Fruit fly (Drosophila melanogaster) whole organism, adult: ENCODE data around the gene CG10163.
A peak's percentile ranks its signal among the peaks of the same experiment; 100 is the strongest.

Experiments
- CG11617 ChIP-seq: fragments of 200-800 bp; sonication (Bioruptor generic); optimal IDR thresholded peaks from 2 replicates; lab custom pipeline; 2017; ENCODE audit warnings: mild to moderate bottlenecking, missing biosample characterization, missing genetic modification reagents, missing genetic modification characterization
- CG12768 ChIP-seq: fragments of 200-800 bp; sonication (Bioruptor generic); optimal IDR thresholded peaks from 2 replicates; lab custom pipeline; 2017; ENCODE audit warnings: missing biosample characterization, missing genetic modification characterization, mild to moderate bottlenecking, moderate library complexity, missing genetic modification reagents
- CG14711 ChIP-seq: fragments of 200-800 bp; sonication (Bioruptor generic); optimal IDR thresholded peaks from 2 replicates; lab custom pipeline; 2018; ENCODE audit warnings: missing biosample characterization, mild to moderate bottlenecking, missing genetic modification characterization, moderate library complexity
- CG1620 ChIP-seq: fragments of 200-800 bp; sonication (Bioruptor generic); optimal IDR thresholded peaks from 2 replicates; lab custom pipeline; 2016; ENCODE audit warnings: missing biosample characterization, missing genetic modification characterization
- CG33017 ChIP-seq: fragments of 200-800 bp; sonication (Bioruptor generic); optimal IDR thresholded peaks from 2 replicates; lab custom pipeline; 2018; ENCODE audit warnings: missing biosample characterization, mild to moderate bottlenecking, missing genetic modification characterization, moderate library complexity
- CG5204 ChIP-seq: fragments of 200-800 bp; sonication (Bioruptor generic); optimal IDR thresholded peaks from 2 replicates; lab custom pipeline; 2016; ENCODE audit warnings: missing biosample characterization, missing genetic modification characterization
- CG7045 ChIP-seq: fragments of 200-800 bp; sonication (Bioruptor generic); optimal IDR thresholded peaks from 2 replicates; lab custom pipeline; 2017; ENCODE audit warnings: missing biosample characterization, mild to moderate bottlenecking, missing genetic modification characterization
- CG7101 ChIP-seq: fragments of 200-800 bp; sonication (Bioruptor generic); optimal IDR thresholded peaks from 2 replicates; lab custom pipeline; 2018; ENCODE audit warnings: missing biosample characterization, mild to moderate bottlenecking, missing genetic modification characterization, moderate library complexity
- Clk ChIP-seq: fragments of 200-800 bp; sonication (Bioruptor generic); optimal IDR thresholded peaks from 2 replicates; lab custom pipeline; 2017; ENCODE audit warnings: missing biosample characterization, missing genetic modification characterization
- Crg-1 ChIP-seq: fragments of 200-800 bp; sonication (Bioruptor generic); optimal IDR thresholded peaks from 2 replicates; lab custom pipeline; 2016; ENCODE audit warnings: missing biosample characterization, missing genetic modification characterization
- Hr96 ChIP-seq: fragments of 200-800 bp; sonication (Bioruptor generic); optimal IDR thresholded peaks from 2 replicates; lab custom pipeline; 2016; ENCODE audit warnings: missing biosample characterization, missing genetic modification characterization
- Mnt ChIP-seq: fragments of 200-800 bp; sonication (Bioruptor generic); optimal IDR thresholded peaks from 2 replicates; lab custom pipeline; 2016; ENCODE audit warnings: missing biosample characterization, mild to moderate bottlenecking, missing genetic modification characterization
- bab1 ChIP-seq: fragments of 200-800 bp; sonication (Bioruptor generic); optimal IDR thresholded peaks from 3 replicates; lab custom pipeline; 2019; ENCODE audit warnings: missing biosample characterization, mild to moderate bottlenecking, missing genetic modification characterization, moderate library complexity
- cic ChIP-seq: fragments of 200-800 bp; sonication (Bioruptor generic); optimal IDR thresholded peaks from 2 replicates; lab custom pipeline; 2017; ENCODE audit warnings: missing biosample characterization, mild to moderate bottlenecking, missing genetic modification characterization, moderate library complexity
- cnc ChIP-seq, 2 experiments: fragments of >200 bp; optimal IDR thresholded peaks; 2 replicates each; lab custom pipeline; 2017
- kay ChIP-seq: fragments of 200-800 bp; sonication (Bioruptor generic); peaks from one replicate; lab custom pipeline; 2016; ENCODE audit warnings: missing biosample characterization, missing genetic modification characterization, borderline replicate concordance
- ovo ChIP-seq: fragments of 200-800 bp; sonication (Bioruptor generic); optimal IDR thresholded peaks from 2 replicates; lab custom pipeline; 2016; ENCODE audit warnings: missing biosample characterization, missing genetic modification characterization
- pad ChIP-seq: fragments of 200-800 bp; sonication (Bioruptor generic); optimal IDR thresholded peaks from 3 replicates; lab custom pipeline; 2017; ENCODE audit warnings: missing biosample characterization, missing genetic modification characterization, mild to moderate bottlenecking, moderate library complexity, missing genetic modification reagents
- tj ChIP-seq: fragments of 200-800 bp; sonication (Bioruptor generic); optimal IDR thresholded peaks from 3 replicates; lab custom pipeline; 2017; ENCODE audit warnings: missing biosample characterization, mild to moderate bottlenecking, missing genetic modification characterization, moderate library complexity
- toe ChIP-seq: fragments of 200-800 bp; sonication (Bioruptor generic); optimal IDR thresholded peaks from 2 replicates; lab custom pipeline; 2016; ENCODE audit warnings: missing biosample characterization, missing genetic modification characterization

CG10163 gene

DNA sequence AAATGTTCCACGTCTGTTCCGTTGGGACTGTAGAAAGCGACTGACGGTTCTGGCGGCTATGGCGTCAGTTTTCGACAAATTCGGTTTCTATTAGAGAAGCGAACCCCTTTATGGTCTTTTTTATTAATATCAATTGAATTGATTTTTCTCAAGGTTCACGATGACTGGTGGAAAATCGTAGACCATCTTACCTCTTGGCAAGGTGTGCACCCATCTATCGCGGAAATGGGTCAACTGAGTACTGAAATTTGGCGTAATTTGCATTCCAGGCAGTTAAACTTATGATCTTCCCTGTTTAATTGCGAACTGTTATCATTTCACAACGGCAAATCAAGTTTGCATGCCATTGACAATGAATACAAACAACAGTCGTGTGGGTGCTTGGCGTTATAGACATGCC is 18.6 kb downstream of the CG10163 start, which contains the start of gene CG10226:
TSS of gene CG10226 (minus strand) at position 101 of the 400 bp plus-strand sequence.
- TF ChIP-seq CG33017 (tag; lab: Kevin White, UChicago) (no peak), Clk (GFP tag; lab: Kevin White, UChicago) (no peak), CG11617 (GFP tag; lab: Kevin White, UChicago) (no peak), ovo (no peak), bab1 (no peak), CG14711 (tag; lab: Kevin White, UChicago) (no peak), CG12768 (no peak), Crg-1 (GFP tag; lab: Kevin White, UChicago) (no peak), cic (GFP tag; lab: Kevin White, UChicago) (no peak), kay (GFP tag; lab: Kevin White, UChicago) (no peak), toe (GFP tag; lab: Kevin White, UChicago) (no peak), cnc (optimal IDR thresholded peaks at IDR 0.05; lab: Kevin White, UChicago) (no peak), CG1620 (GFP tag; lab: Kevin White, UChicago) (no peak), CG7045 (GFP tag; lab: Kevin White, UChicago) (no peak), tj (GFP tag; lab: Kevin White, UChicago) (no peak), Mnt (GFP tag; lab: Kevin White, UChicago) (no peak), Hr96 (no peak), CG5204 (GFP tag; lab: Kevin White, UChicago) (no peak), pad (no peak), CG7101 (tag; lab: Kevin White, UChicago) (no peak)

DNA sequence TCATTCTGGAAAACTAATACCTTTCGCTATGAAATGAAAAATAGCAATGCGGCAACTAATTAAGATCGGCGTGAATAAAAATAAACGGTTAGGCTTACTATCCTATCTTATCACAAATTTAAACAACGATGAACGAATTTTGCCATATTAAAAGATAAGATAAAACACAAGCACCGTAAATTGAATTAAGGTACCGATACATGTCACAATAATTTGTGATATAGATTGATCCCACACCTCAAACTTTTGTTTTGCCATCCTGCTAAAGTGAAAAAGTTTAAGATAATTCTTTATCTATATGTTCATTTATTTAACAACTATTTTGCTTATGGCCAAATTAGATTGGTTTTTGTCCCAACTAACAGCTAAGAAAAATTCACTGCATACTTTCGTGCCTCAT is 24.5 kb downstream of the CG10163 start, which contains the start of gene CG42714:
TSS of gene CG42714 (minus strand) at position 22 of the 400 bp plus-strand sequence.
- no peak for TF ChIP-seq bab1
- TF ChIP-seq CG7045 (GFP tag; lab: Kevin White, UChicago), result no peak
- no peak for TF ChIP-seq CG14711 (tag; lab: Kevin White, UChicago)
- no peak for TF ChIP-seq tj (GFP tag; lab: Kevin White, UChicago)
- TF ChIP-seq toe (GFP tag; lab: Kevin White, UChicago), result no peak
- TF ChIP-seq Crg-1 (GFP tag; lab: Kevin White, UChicago), result no peak
- TF ChIP-seq CG7101 (tag; lab: Kevin White, UChicago), result no peak
- no peak for TF ChIP-seq cic (GFP tag; lab: Kevin White, UChicago)
- TF ChIP-seq ovo, result no peak

DNA sequence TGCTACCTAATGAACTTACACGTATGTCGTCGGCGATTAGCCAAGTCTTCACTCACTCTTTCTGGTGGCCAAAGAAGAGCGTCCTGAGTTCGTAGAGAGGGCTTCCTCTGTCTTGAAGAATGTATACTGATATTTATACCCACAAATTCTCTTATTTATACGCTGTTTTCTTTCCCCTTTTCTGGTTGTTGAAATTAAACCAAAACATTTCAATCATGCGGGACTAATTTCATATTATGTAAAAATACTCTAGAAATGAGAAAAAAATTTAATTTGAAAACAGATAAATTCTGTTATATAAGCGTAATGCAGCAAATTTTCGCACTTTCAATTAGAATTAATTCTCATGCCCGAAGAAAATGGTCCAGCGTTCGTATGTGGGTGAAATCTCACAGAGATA is 25.3 kb downstream of the CG10163 start, which contains the start of gene BG642312:
TSS of gene BG642312 (minus strand) at position 101 of the 400 bp plus-strand sequence.
- TF ChIP-seq tj (GFP tag; lab: Kevin White, UChicago) (no peak), toe (GFP tag; lab: Kevin White, UChicago) (no peak), CG33017 (tag; lab: Kevin White, UChicago) (no peak)

DNA sequence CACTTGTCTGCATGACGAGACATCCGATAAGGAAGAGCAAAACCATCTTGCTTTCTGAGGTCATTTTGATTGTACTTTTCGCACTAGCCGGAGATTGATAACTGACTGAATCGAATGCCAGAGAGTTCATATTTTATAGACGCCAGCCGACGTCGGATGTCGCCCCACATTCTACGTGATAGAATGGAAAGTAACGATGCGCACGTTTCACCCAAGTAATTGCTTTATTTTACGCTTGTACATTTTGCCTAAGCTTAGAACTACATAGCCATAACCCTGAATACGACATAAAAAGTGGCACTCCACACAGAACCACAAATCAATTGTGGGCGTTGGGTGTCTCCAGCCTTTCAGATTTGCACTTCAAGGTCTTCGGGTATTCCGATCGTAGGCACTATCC is 26.3 kb downstream of the CG10163 start, which contains the start of gene CG13299:
TSS of gene CG13299 (minus strand) at position 101 of the 400 bp plus-strand sequence.
- TF ChIP-seq bab1 (no peak), tj (GFP tag; lab: Kevin White, UChicago) (no peak), toe (GFP tag; lab: Kevin White, UChicago) (no peak), CG14711 (tag; lab: Kevin White, UChicago) (no peak), cnc (optimal IDR thresholded peaks at IDR 0.05; lab: Kevin White, UChicago) (no peak), Mnt (GFP tag; lab: Kevin White, UChicago) (no peak), pad (no peak), Crg-1 (GFP tag; lab: Kevin White, UChicago) (no peak), cic (GFP tag; lab: Kevin White, UChicago) (no peak), CG33017 (tag; lab: Kevin White, UChicago) (no peak), CG7101 (tag; lab: Kevin White, UChicago) (no peak), ovo (no peak), CG7045 (GFP tag; lab: Kevin White, UChicago) (no peak), Hr96 (no peak), Clk (GFP tag; lab: Kevin White, UChicago) (no peak)

DNA sequence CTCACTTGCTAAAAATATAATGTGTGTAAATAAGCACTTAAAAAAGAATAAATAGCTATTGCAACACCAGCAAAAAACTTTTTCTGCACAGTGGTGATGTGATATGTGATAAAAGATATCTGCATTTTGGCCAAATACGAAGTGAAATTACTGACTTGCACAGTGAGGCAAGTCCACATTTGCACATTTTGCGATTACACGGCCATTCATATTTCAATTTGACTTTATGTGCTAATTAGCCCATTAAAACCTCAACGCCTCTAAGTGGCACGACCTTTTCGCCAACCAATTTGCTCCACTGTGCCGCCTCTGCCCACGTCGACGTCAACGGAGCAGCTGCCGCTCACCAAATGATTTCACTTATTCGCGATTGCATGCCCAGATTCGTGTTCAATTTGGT is 38.4 kb downstream of the CG10163 start, which contains the start of gene CG33946:
TSS of gene CG33946 (plus strand) at position 392 of the 400 bp plus-strand sequence.
- TF ChIP-seq CG14711 (tag; lab: Kevin White, UChicago), result no peak
- TF ChIP-seq CG1620 (GFP tag; lab: Kevin White, UChicago), result peak; percentile 0
- TF ChIP-seq tj (GFP tag; lab: Kevin White, UChicago), result peak; percentile 87
- TF ChIP-seq Mnt (GFP tag; lab: Kevin White, UChicago), result no peak
- no peak for TF ChIP-seq CG33017 (tag; lab: Kevin White, UChicago)
- peak; percentile 5 for TF ChIP-seq bab1
- TF ChIP-seq Hr96, result no peak
- no peak for TF ChIP-seq cnc (optimal IDR thresholded peaks at IDR 0.05; lab: Kevin White, UChicago)

DNA sequence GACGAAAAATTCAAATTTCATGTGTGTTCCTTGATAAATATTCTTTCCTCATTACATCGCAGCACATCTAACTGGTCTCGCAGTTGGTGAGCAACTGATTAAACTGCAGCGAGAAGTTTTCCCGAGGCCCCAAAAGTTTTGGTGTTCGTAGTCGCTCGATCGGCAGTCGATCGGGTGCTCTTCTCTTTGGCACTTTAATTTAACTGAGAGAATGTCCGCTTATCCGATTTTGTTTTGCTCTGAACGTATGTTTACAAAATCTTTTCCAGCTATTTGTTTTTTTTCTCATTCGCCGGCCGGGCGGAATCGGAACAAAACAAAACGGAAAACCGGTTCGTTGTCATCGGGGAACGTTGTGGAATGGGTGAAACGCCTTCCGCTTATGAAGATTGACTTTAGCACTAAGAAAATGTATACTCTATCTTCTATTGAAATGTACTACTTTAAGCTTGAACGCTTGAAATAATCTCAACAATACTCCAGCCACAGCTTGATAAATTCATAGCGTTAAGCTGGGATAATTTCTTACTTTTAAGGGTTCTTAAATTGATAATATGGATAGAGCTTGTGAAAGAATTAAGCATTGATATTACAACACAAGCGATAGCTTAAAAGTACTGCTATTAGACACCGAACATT is 39.9 kb downstream of the CG10163 start:
- TF ChIP-seq Clk (GFP tag; lab: Kevin White, UChicago) (no peak), kay (GFP tag; lab: Kevin White, UChicago) (peak; percentile 86)

dm6 chr3L:6217806-6218205 is 40.8 kb downstream of the CG10163 start, which contains the start of gene LanA:
LanA (minus strand) TSS chr3L:6218022.
- TF ChIP-seq Clk (GFP tag; lab: Kevin White, UChicago) (no peak), cnc (optimal IDR thresholded peaks at IDR 0.05; lab: Kevin White, UChicago) (no peak), tj (GFP tag; lab: Kevin White, UChicago) (peak; percentile 33)
